Worm (Caenorhabditis elegans) whole organism, L4/young adult: Measurements from ENCODE around the gene srp-7.

Experiments
- dao-5 ChIP-seq: sonication (generic microtip); optimal IDR thresholded peaks from 2 replicates; lab custom pipeline; 2016; ENCODE audit warnings: missing genotype, missing genetic modification characterization, moderate library complexity, missing compliant biosample characterization
- him-1 ChIP-seq: sonication (generic microtip); optimal IDR thresholded peaks from 2 replicates; lab custom pipeline; 2016; ENCODE audit warnings: missing genotype, missing genetic modification reagents, missing genetic modification characterization, missing compliant biosample characterization

DNA sequence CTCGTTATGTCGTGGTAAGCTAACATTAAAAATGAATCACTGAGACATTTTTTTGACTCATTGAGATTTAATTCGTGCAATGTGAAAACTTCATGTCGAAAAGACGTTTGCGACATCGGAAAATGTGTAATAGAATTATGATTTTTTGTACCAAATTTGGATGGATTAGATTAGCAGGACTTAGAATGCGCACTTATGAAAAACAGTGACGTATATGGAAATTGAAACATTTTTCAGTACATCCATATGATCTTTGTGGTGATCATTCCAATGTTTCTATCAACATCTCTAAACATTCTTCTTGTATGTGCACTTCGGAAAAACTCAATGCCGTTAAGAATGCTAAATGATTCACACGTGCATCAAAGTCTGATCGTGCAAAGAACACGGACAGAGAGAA is 34.4 kb upstream of the srp-7 start:
- TF ChIP-seq dao-5 (no peak), him-1 (tag; lab: Kevin White, UChicago) (no peak)
